Worm (Caenorhabditis elegans) whole organism, L3 larva: Measurements from ENCODE around the gene F59G1.8.

ENCODE experiments used
- ZK546.5 ChIP-seq: sonication (generic microtip); optimal IDR thresholded peaks from 2 replicates; lab custom pipeline; 2017; ENCODE audit warnings: missing biosample characterization, missing genetic modification characterization
- ama-1 ChIP-seq: fragments of 150-350 bp; optimal IDR thresholded peaks from 2 replicates; lab custom pipeline; 2018
- ceh-28 ChIP-seq: fragments of 150-350 bp; optimal IDR thresholded peaks from 2 replicates; lab custom pipeline; 2014; ENCODE audit warnings: missing biosample characterization, missing genetic modification reagents, missing genetic modification characterization
- ceh-82 ChIP-seq: fragments of 150-350 bp; optimal IDR thresholded peaks from 2 replicates; lab custom pipeline; 2014; ENCODE audit warnings: missing biosample characterization, missing genetic modification characterization
- ceh-9 ChIP-seq: sonication (generic microtip); optimal IDR thresholded peaks from 2 replicates; lab custom pipeline; 2018; ENCODE audit warnings: missing biosample characterization, missing genetic modification characterization
- egl-27 ChIP-seq: sonication (generic microtip); optimal IDR thresholded peaks from 4 replicates; lab custom pipeline; 2017; ENCODE audit warnings: missing biosample characterization, missing genetic modification reagents, missing genetic modification characterization
- egl-5 ChIP-seq: fragments of 150-350 bp; optimal IDR thresholded peaks from 2 replicates; lab custom pipeline; 2017; ENCODE audit warnings: missing biosample characterization, missing genetic modification reagents, missing genetic modification characterization, inconsistent platforms
- elt-1 ChIP-seq: fragments of 150-350 bp; optimal IDR thresholded peaks from 2 replicates; lab custom pipeline; 2014; ENCODE audit warnings: missing biosample characterization, missing genetic modification characterization
- elt-2 ChIP-seq: sonication (generic microtip); optimal IDR thresholded peaks from 2 replicates; lab custom pipeline; 2016; ENCODE audit warnings: missing genetic modification reagents, mild to moderate bottlenecking, missing genetic modification characterization, missing compliant biosample characterization
- elt-3 ChIP-seq, 3 experiments: fragments of 150-350 bp in 1 of 3; sonication (generic microtip) in 2 of 3; optimal IDR thresholded peaks; 2 replicates in 2 of 3; 4 replicates in 1 of 3; lab custom pipeline; 2014 to 2017; ENCODE audit warnings: missing biosample characterization in 3 of 3, missing genetic modification characterization in 3 of 3
- fkh-2 ChIP-seq: fragments of 150-350 bp; optimal IDR thresholded peaks from 2 replicates; lab custom pipeline; 2014; ENCODE audit warnings: missing biosample characterization, missing genetic modification reagents, missing genetic modification characterization
- hmg-11 ChIP-seq: sonication (generic microtip); optimal IDR thresholded peaks from 2 replicates; lab custom pipeline; 2016; ENCODE audit warnings: missing genetic modification characterization, missing compliant biosample characterization
- jun-1 ChIP-seq: fragments of 150-350 bp; optimal IDR thresholded peaks from 2 replicates; lab custom pipeline; 2014; ENCODE audit warnings: missing biosample characterization, missing genetic modification reagents, missing genetic modification characterization
- lin-15B ChIP-seq: fragments of 150-350 bp; optimal IDR thresholded peaks from 2 replicates; lab custom pipeline; 2014; ENCODE audit warnings: missing biosample characterization, missing genetic modification characterization
- lin-39 ChIP-seq: fragments of 150-350 bp; optimal IDR thresholded peaks from 2 replicates; lab custom pipeline; 2018; ENCODE audit warnings: missing biosample characterization, missing genetic modification reagents, missing genetic modification characterization
- lsy-12 ChIP-seq: sonication (generic microtip); optimal IDR thresholded peaks from 2 replicates; lab custom pipeline; 2016; ENCODE audit warnings: mild to moderate bottlenecking, missing genetic modification characterization, missing compliant biosample characterization
- mml-1 ChIP-seq: fragments of 150-350 bp; sonication (generic microtip); optimal IDR thresholded peaks from 3 replicates; lab custom pipeline; 2014; ENCODE audit warnings: missing biosample characterization, missing genetic modification characterization
- nfya-1 ChIP-seq: sonication (generic microtip); optimal IDR thresholded peaks from 2 replicates; lab custom pipeline; 2017; ENCODE audit warnings: missing genetic modification characterization, mild to moderate bottlenecking, missing compliant biosample characterization, antibody characterized with exemption, moderate library complexity; ENCODE audit not compliant: insufficient read depth
- nhr-11 ChIP-seq: fragments of 150-350 bp; optimal IDR thresholded peaks from 2 replicates; lab custom pipeline; 2014; ENCODE audit warnings: missing biosample characterization, missing genetic modification characterization
- nhr-12 ChIP-seq: fragments of 150-350 bp; optimal IDR thresholded peaks from 2 replicates; lab custom pipeline; 2014; ENCODE audit warnings: missing biosample characterization, missing genetic modification characterization
- nhr-23 ChIP-seq: fragments of 150-350 bp; optimal IDR thresholded peaks from 2 replicates; lab custom pipeline; 2014; ENCODE audit warnings: missing biosample characterization, missing genetic modification reagents, missing genetic modification characterization
- nhr-25 ChIP-seq: sonication (generic microtip); optimal IDR thresholded peaks from 2 replicates; lab custom pipeline; 2017; ENCODE audit warnings: missing biosample characterization, missing genetic modification characterization
- nhr-28 ChIP-seq: fragments of 150-350 bp; optimal IDR thresholded peaks from 2 replicates; lab custom pipeline; 2014; ENCODE audit warnings: missing biosample characterization, missing genetic modification characterization
- nhr-43 ChIP-seq: sonication (generic microtip); optimal IDR thresholded peaks from 2 replicates; lab custom pipeline; 2016; ENCODE audit warnings: mild to moderate bottlenecking, missing genetic modification characterization, missing compliant biosample characterization; ENCODE audit not compliant: poor library complexity, severe bottlenecking
- nhr-67 ChIP-seq: fragments of 150-350 bp; optimal IDR thresholded peaks from 2 replicates; lab custom pipeline; 2014; ENCODE audit warnings: missing biosample characterization, missing genetic modification characterization
- nhr-76 ChIP-seq: fragments of 150-350 bp; sonication (generic microtip); optimal IDR thresholded peaks from 5 replicates; lab custom pipeline; 2014; ENCODE audit warnings: missing biosample characterization, missing genetic modification characterization
- pha-4 ChIP-seq: fragments of 150-350 bp; optimal IDR thresholded peaks from 2 replicates; lab custom pipeline; 2014; ENCODE audit warnings: missing biosample characterization, missing genetic modification reagents, missing genetic modification characterization
- pqm-1 ChIP-seq: fragments of 150-350 bp; optimal IDR thresholded peaks from 2 replicates; lab custom pipeline; 2017; ENCODE audit warnings: missing biosample characterization, missing genetic modification characterization, inconsistent platforms
- skn-1 ChIP-seq: fragments of 150-350 bp; optimal IDR thresholded peaks from 2 replicates; lab custom pipeline; 2014; ENCODE audit warnings: missing biosample characterization, missing genetic modification characterization
- snpc-4 ChIP-seq: fragments of 150-350 bp; optimal IDR thresholded peaks from 2 replicates; lab custom pipeline; 2014; ENCODE audit warnings: missing biosample characterization, missing genetic modification characterization
- tbx-2 ChIP-seq: sonication (generic microtip); optimal IDR thresholded peaks from 2 replicates; lab custom pipeline; 2016; ENCODE audit warnings: mild to moderate bottlenecking, missing genetic modification characterization, missing compliant biosample characterization
- unc-39 ChIP-seq: sonication (generic microtip); optimal IDR thresholded peaks from 4 replicates; lab custom pipeline; 2017; ENCODE audit warnings: missing biosample characterization, missing genetic modification characterization
- unc-62 ChIP-seq: fragments of 150-350 bp; sonication (generic microtip); optimal IDR thresholded peaks from 4 replicates; lab custom pipeline; 2014; ENCODE audit warnings: missing biosample characterization, missing genetic modification reagents, missing genetic modification characterization
- ztf-11 ChIP-seq: fragments of 150-350 bp; optimal IDR thresholded peaks from 2 replicates; lab custom pipeline; 2014; ENCODE audit warnings: missing biosample characterization, missing genetic modification characterization
- ztf-4 ChIP-seq: fragments of 150-350 bp; optimal IDR thresholded peaks from 2 replicates; lab custom pipeline; 2014; ENCODE audit warnings: missing biosample characterization, missing genetic modification characterization

Gene F59G1.8

DNA sequence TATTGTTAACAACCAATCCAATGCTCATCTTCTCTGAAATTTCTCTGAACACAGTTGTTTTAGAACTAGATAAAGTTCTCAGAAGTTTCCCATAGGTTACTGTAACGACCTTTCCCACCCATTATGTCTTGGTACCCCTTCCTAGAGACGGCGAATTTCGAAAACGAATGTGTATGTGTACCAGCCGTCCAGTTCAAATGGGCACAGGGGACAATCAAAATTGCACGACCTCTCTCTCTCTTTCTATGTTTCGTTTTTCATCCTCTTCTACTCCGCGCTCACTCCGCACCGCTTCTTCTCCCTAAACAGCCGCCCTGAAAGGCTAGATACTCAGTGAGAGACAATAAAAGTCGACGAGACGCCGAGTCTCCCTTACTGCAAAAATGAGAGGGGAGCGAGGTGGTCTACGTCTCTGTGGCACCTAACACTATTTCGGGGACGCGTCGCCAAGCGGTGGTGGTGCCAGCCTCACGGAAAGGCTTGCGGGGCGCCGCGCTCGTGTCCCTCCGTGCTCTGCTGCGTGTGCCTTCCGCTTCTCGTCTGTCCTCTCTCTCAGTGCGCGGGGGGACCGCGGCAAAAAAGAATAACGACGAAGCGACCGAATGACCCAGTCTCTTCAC is 4.8 kb upstream of the F59G1.8 start:
- peak; percentile 62 for TF ChIP-seq tbx-2 (tag; lab: Kevin White, UChicago)
- TF ChIP-seq elt-2, result peak; percentile 28
- TF ChIP-seq nhr-25 (tag; lab: Kevin White, UChicago), result no peak
- TF ChIP-seq nhr-76 (tag; lab: Kevin White, UChicago), result no peak
- no peak for TF ChIP-seq jun-1 (tag; lab: Kevin White, UChicago)
- TF ChIP-seq ceh-28 (tag; lab: Kevin White, UChicago), result no peak
- peak; percentile 72 for TF ChIP-seq nhr-23
- peak; percentile 76 for TF ChIP-seq egl-5 (tag; lab: Kevin White, UChicago)
- TF ChIP-seq lin-39 (tag; lab: Kevin White, UChicago), result peak; percentile 5
- peak; percentile 68 for TF ChIP-seq ama-1 (lab: Kevin White, UChicago)
- peak; percentile 23 for TF ChIP-seq ceh-82
- peak; percentile 52 for TF ChIP-seq snpc-4 (tag; lab: Kevin White, UChicago)
- peak; percentile 72 for TF ChIP-seq hmg-11
- no peak for TF ChIP-seq nhr-28 (tag; lab: Kevin White, UChicago)
- TF ChIP-seq nhr-43 (tag; lab: Kevin White, UChicago), result peak; percentile 35
- TF ChIP-seq elt-3 (tag; optimal IDR thresholded peaks at IDR 0.05; lab: Kevin White, UChicago), result no peak
- peak; percentile 21 for TF ChIP-seq unc-62 (GFP tag; lab: Kevin White, UChicago)
- peak; percentile 5 for TF ChIP-seq pha-4 (tag; lab: Kevin White, UChicago)
- no peak for TF ChIP-seq mml-1 (tag; lab: Kevin White, UChicago)
- TF ChIP-seq pqm-1 (tag; lab: Kevin White, UChicago), result peak; percentile 6
- TF ChIP-seq nfya-1 (tag; lab: Kevin White, UChicago), result peak; percentile 75
- peak; percentile 38 for TF ChIP-seq lsy-12 (tag; lab: Kevin White, UChicago)

DNA sequence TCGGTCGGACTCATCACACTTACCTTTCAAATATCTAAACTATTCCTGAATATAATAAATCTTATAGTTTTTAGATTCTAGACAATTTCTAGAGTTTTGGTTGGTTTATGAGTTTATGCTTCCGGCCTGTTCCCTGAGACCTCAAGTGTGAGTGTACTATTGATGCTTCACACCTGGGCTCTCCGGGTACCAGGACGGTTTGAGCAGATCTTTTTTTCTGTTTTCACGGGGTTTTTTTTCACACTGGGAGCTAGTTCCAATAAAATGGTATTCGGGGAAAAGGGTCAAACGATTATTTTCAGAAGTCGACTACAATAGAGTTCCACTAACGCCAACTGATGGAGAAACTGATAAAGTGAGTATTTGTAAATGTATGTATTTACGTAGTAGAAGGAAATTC is 4.2 kb upstream of the F59G1.8 start:
- TF ChIP-seq nhr-11 (tag; lab: Kevin White, UChicago) (no peak), ztf-4 (tag; lab: Kevin White, UChicago) (no peak), fkh-2 (tag; lab: Kevin White, UChicago) (no peak), ceh-82 (no peak), lsy-12 (tag; lab: Kevin White, UChicago) (no peak), lin-15B (tag; lab: Kevin White, UChicago) (no peak), nfya-1 (tag; lab: Kevin White, UChicago) (no peak), nhr-25 (tag; lab: Kevin White, UChicago) (no peak), elt-2 (no peak), nhr-67 (no peak), nhr-43 (tag; lab: Kevin White, UChicago) (no peak)

ce11 chrII:5904252-5904651 is 2.1 kb upstream of the F59G1.8 start, which contains the start of gene tsp-18:
TSS of gene tsp-18 (plus strand) at chrII:5904552.
- TF ChIP-seq ztf-11 (tag; lab: Kevin White, UChicago) (no peak), ceh-82 (no peak), egl-27 (tag; lab: Kevin White, UChicago) (no peak), pha-4 (tag; lab: Kevin White, UChicago) (no peak), egl-5 (tag; lab: Kevin White, UChicago) (no peak), nhr-43 (tag; lab: Kevin White, UChicago) (no peak), ZK546.5 (tag; lab: Kevin White, UChicago) (no peak), elt-1 (no peak), nhr-12 (tag; lab: Kevin White, UChicago) (no peak)

- TF ChIP-seq pha-4 (tag; lab: Kevin White, UChicago), result peak; percentile 78
- peak; percentile 40 for TF ChIP-seq pqm-1 (tag; lab: Kevin White, UChicago)
- peak; percentile 73 for TF ChIP-seq skn-1 (tag; lab: Kevin White, UChicago)
- TF ChIP-seq lin-15B (tag; lab: Kevin White, UChicago), result peak; percentile 46
- no peak for TF ChIP-seq unc-39 (tag; lab: Kevin White, UChicago)
- TF ChIP-seq snpc-4 (tag; lab: Kevin White, UChicago), result peak; percentile 22
- TF ChIP-seq nhr-25 (tag; lab: Kevin White, UChicago), result peak; percentile 29
- peak; percentile 42 for TF ChIP-seq nfya-1 (tag; lab: Kevin White, UChicago)
- no peak for TF ChIP-seq ztf-4 (tag; lab: Kevin White, UChicago)
- no peak for TF ChIP-seq ceh-9 (tag; lab: Kevin White, UChicago)
- peak; percentile 12 for TF ChIP-seq elt-2
Measured at ce11 chrII:5907482-5907881, 1.1 kb downstream of the F59G1.8 start, which contains the start of gene vps-35. TSS of gene vps-35 (plus strand) at chrII:5907816.
